Fruit fly (Drosophila melanogaster): Measurements from ENCODE around the gene dnt.

Gene dnt

DNA sequence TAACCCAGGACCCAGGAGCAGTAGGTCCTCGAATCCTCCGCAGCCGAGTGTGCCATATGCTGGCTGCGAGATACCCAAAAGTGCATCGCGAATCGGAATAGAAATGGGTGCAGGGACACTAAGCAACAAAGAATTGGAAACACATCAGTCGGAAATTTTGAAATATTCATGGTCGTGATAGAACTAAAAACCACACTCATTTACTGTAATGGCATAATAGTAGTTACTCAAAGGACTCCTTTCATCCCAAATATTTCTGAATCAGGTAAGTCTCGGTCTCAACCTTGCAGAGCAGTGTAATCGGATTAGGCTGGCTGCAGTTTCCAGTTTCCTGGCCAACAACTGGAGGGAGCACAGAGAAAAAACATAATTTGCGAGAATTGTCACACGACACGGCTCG lies 13.1 kb upstream of the dnt start (continued):
- peak; percentile 69 for TF ChIP-seq CG15696 (tag; optimal IDR thresholded peaks at IDR 0.05)
- peak; percentile 46 for TF ChIP-seq unpg (GFP tag; optimal IDR thresholded peaks at IDR 0.05)
- no peak for TF ChIP-seq CG17612 (GFP tag; IDR thresholded peaks at IDR 0.05)
- peak; percentile 15 for TF ChIP-seq Xbp1 (GFP tag; optimal IDR thresholded peaks at IDR 0.05)
- TF ChIP-seq Doc2 (GFP tag; IDR thresholded peaks at IDR 0.05), result no peak
- peak; percentile 52 for TF ChIP-seq CG6254 (GFP tag; optimal IDR thresholded peaks at IDR 0.05)
- peak; percentile 55 for TF ChIP-seq gem (tag; optimal IDR thresholded peaks at IDR 0.05)
- peak; percentile 33 for TF ChIP-seq CoRest (tag; optimal IDR thresholded peaks at IDR 0.05)
- no peak for TF ChIP-seq pho (GFP tag; optimal IDR thresholded peaks at IDR 0.05)
- TF ChIP-seq CG32772 (GFP tag; IDR thresholded peaks at IDR 0.05), result peak; percentile 14; the same call in 1 of the 2 replicates
- TF ChIP-seq CG7928 (GFP tag; optimal IDR thresholded peaks at IDR 0.05), result no peak
- TF ChIP-seq CG30403 (GFP tag; optimal IDR thresholded peaks at IDR 0.05), result peak; percentile 13
- TF ChIP-seq ranshi (GFP tag; IDR thresholded peaks at IDR 0.05), result peak; percentile 39; the same call in 1 of the 2 replicates
- peak; percentile 14 for TF ChIP-seq CG11723 (GFP tag; optimal IDR thresholded peaks at IDR 0.05)
- TF ChIP-seq crp (GFP tag; optimal IDR thresholded peaks at IDR 0.05), result no peak
- peak; percentile 58 for TF ChIP-seq CG17829 (tag; optimal IDR thresholded peaks at IDR 0.05)
- peak; percentile 20; the same call in 1 of the 2 replicates for TF ChIP-seq E2f2 (GFP tag; IDR thresholded peaks at IDR 0.05)
- TF ChIP-seq CG18262 (tag; optimal IDR thresholded peaks at IDR 0.05), result peak; percentile 68
- TF ChIP-seq jumu (GFP tag; optimal IDR thresholded peaks at IDR 0.05), result no peak
- peak; percentile 46 for TF ChIP-seq CG9727 (GFP tag; optimal IDR thresholded peaks at IDR 0.05)
- peak; percentile 56 for TF ChIP-seq Blimp-1 (GFP tag; optimal IDR thresholded peaks at IDR 0.05)
- TF ChIP-seq CG2678 (tag; optimal IDR thresholded peaks at IDR 0.05), result peak; percentile 37
- peak; percentile 73 for TF ChIP-seq CG1603 (tag; optimal IDR thresholded peaks at IDR 0.05)
- TF ChIP-seq CG8388 (GFP tag; optimal IDR thresholded peaks at IDR 0.05), result peak; percentile 62
- 0 out of 2 replicates have a peak, but pooled peaks have one; percentile 4 for TF ChIP-seq CG4730 (GFP tag; IDR thresholded peaks at IDR 0.05)
- no peak for TF ChIP-seq twi (tag; optimal IDR thresholded peaks at IDR 0.05)
- TF ChIP-seq Side (GFP tag; optimal IDR thresholded peaks at IDR 0.05), result peak; percentile 20
- TF ChIP-seq CG4820 (GFP tag; optimal IDR thresholded peaks at IDR 0.05), result peak; percentile 24
- TF ChIP-seq vvl (GFP tag; IDR thresholded peaks at IDR 0.05), result peak; percentile 58
- TF ChIP-seq grau (tag; optimal IDR thresholded peaks at IDR 0.05), result peak; percentile 30
- TF ChIP-seq sens (GFP tag), result peak; percentile 76
- TF ChIP-seq CG14860 (GFP tag; IDR thresholded peaks at IDR 0.05; ENCODE audit: partially characterized antibody), result no peak
- peak; percentile 22 for TF ChIP-seq ATbp (GFP tag; optimal IDR thresholded peaks at IDR 0.05)
- TF ChIP-seq Rx (GFP tag; IDR thresholded peaks at IDR 0.05), result peak; percentile 17; the same call in 1 of the 2 replicates
- 0 out of 3 replicates have a peak, but pooled peaks have one; percentile 30 for TF ChIP-seq CG11093 (GFP tag; IDR thresholded peaks at IDR 0.05)
- no peak for TF ChIP-seq D (optimal IDR thresholded peaks at IDR 0.05)
- TF ChIP-seq D (GFP tag; optimal IDR thresholded peaks at IDR 0.05), result peak; percentile 52
- no peak for TF ChIP-seq CG9797 (GFP tag; optimal IDR thresholded peaks at IDR 0.05)
- TF ChIP-seq otp (GFP tag; IDR thresholded peaks at IDR 0.05), result peak; percentile 64; the same call in 1 of the 3 replicates
- no peak for TF ChIP-seq ERR (GFP tag; optimal IDR thresholded peaks at IDR 0.05)
- peak in 1 of 2 experiments; percentile 43 for TF ChIP-seq chif (GFP tag; optimal IDR thresholded peaks at IDR 0.05)
- TF ChIP-seq H15 (GFP tag; IDR thresholded peaks at IDR 0.05), result peak; percentile 34; the same call in 1 of the 3 replicates
- no peak; the same call in 2 of the 3 replicates for TF ChIP-seq tgo (GFP tag; IDR thresholded peaks at IDR 0.05)
- peak; percentile 1 for TF ChIP-seq ewg (GFP tag; optimal IDR thresholded peaks at IDR 0.05)

Data from whole organism, embryonic.